Fruit fly (Drosophila melanogaster): ENCODE data around the gene CG10809.

DNA sequence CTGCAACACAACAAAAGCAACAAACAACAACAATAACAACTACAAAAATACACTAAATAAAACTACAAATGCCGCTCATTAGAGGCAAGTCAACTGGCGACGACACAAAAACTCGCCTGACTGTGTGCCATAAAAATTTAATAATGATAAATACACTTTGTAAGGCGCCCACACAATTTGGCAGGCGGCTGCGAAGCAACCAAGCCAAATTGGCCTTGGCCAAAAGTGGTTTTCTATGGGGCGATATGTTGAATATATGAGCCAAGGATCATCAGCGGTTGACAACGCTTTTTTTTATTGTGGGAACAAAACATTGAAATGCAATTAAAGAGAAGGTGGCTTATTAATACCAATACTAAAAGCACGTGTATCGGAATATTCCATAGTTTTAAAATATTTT, 9.6 kb downstream of the CG10809 start:
- TF ChIP-seq usp (GFP tag; optimal IDR thresholded peaks at IDR 0.05) = no peak
- TF ChIP-seq Dll (optimal IDR thresholded peaks at IDR 0.05) = no peak
- no peak for TF ChIP-seq psq (optimal IDR thresholded peaks at IDR 0.05)

Measured in whole organism.